Fruit fly (Drosophila melanogaster) whole organism, embryonic: ENCODE results near the gene CG13482.

Experiments used
- Asciz ChIP-seq: fragments of 200-800 bp; sonication (Bioruptor generic); optimal IDR thresholded peaks from 2 replicates; lab custom pipeline; 2017; ENCODE audit warnings: missing biosample characterization, mild to moderate bottlenecking, missing genetic modification characterization, missing genetic modification reagents
- CG10267 ChIP-seq: fragments of 200-800 bp; sonication (Bioruptor generic); optimal IDR thresholded peaks from 2 replicates; lab custom pipeline; 2018; ENCODE audit warnings: missing biosample characterization, mild to moderate bottlenecking, missing genetic modification characterization, moderate library complexity
- CG10462 ChIP-seq: fragments of 200-800 bp; sonication (Bioruptor generic); optimal IDR thresholded peaks from 2 replicates; lab custom pipeline; 2016; ENCODE audit warnings: missing biosample characterization, missing genetic modification characterization
- CG11085 ChIP-seq: fragments of 200-800 bp; sonication (Bioruptor generic); IDR thresholded peaks from 2 replicates; pipeline ENCODE4 v1.3.6; 2022; ENCODE audit warnings: missing biosample characterization, missing genetic modification characterization
- CG11093 ChIP-seq: fragments of 200-800 bp; sonication (Bioruptor generic); IDR thresholded peaks from 3 replicates; pipeline ENCODE4 v1.3.6; 2022; ENCODE audit warnings: missing biosample characterization, missing genetic modification characterization
- CG12659 ChIP-seq: fragments of 200-800 bp; sonication (Bioruptor generic); optimal IDR thresholded peaks from 3 replicates; lab custom pipeline; 2017; ENCODE audit warnings: mild to moderate bottlenecking, missing biosample characterization, missing genetic modification reagents, missing genetic modification characterization
- CG13775 ChIP-seq: fragments of 200-800 bp; sonication (Bioruptor generic); optimal IDR thresholded peaks from 3 replicates; lab custom pipeline; 2017; ENCODE audit warnings: missing biosample characterization, mild to moderate bottlenecking, missing genetic modification characterization
- CG14667 ChIP-seq: fragments of 200-800 bp; sonication (Bioruptor generic); IDR thresholded peaks from 2 replicates; pipeline ENCODE4 v1.3.6; 2022; ENCODE audit warnings: missing biosample characterization, missing genetic modification characterization
- CG14710 ChIP-seq: fragments of 200-800 bp; sonication (Bioruptor generic); optimal IDR thresholded peaks from 3 replicates; lab custom pipeline; 2019; ENCODE audit warnings: missing biosample characterization, mild to moderate bottlenecking, missing genetic modification characterization, moderate library complexity
- CG1603 ChIP-seq: fragments of 200-800 bp; sonication (Bioruptor generic); optimal IDR thresholded peaks from 2 replicates; lab custom pipeline; 2019; ENCODE audit warnings: missing biosample characterization, mild to moderate bottlenecking, missing genetic modification characterization, moderate library complexity
- CG17186 ChIP-seq: fragments of 200-800 bp; sonication (Bioruptor generic); optimal IDR thresholded peaks from 3 replicates; lab custom pipeline; 2017; ENCODE audit warnings: missing biosample characterization, missing genetic modification reagents, missing genetic modification characterization
- CG30431 ChIP-seq: fragments of 200-800 bp; sonication (Bioruptor generic); optimal IDR thresholded peaks from 2 replicates; lab custom pipeline; 2017; ENCODE audit warnings: missing biosample characterization, missing genetic modification characterization
- CG31224 ChIP-seq: fragments of 200-800 bp; sonication (Bioruptor generic); IDR thresholded peaks from 2 replicates; pipeline ENCODE4 v1.3.6; 2022; ENCODE audit warnings: missing biosample characterization, missing genetic modification characterization
- CG3163 ChIP-seq: fragments of 200-800 bp; sonication (Bioruptor generic); optimal IDR thresholded peaks from 3 replicates; lab custom pipeline; 2016; ENCODE audit warnings: missing biosample characterization, missing genetic modification characterization
- CG3407 ChIP-seq: fragments of 200-800 bp; sonication (Bioruptor generic); optimal IDR thresholded peaks from 2 replicates; lab custom pipeline; 2018; ENCODE audit warnings: missing biosample characterization, mild to moderate bottlenecking, missing genetic modification characterization
- CG3726 ChIP-seq: fragments of 200-800 bp; sonication (Bioruptor generic); IDR thresholded peaks from 3 replicates; pipeline ENCODE4, ENCODE4 v1.3.6; 2022; ENCODE audit warnings: missing biosample characterization, missing genetic modification characterization
- CG3847 ChIP-seq: fragments of 200-800 bp; sonication (Bioruptor generic); IDR thresholded peaks from 2 replicates; pipeline ENCODE4 v1.3.6; 2022; ENCODE audit warnings: missing biosample characterization, missing genetic modification characterization
- CG43689 ChIP-seq: fragments of 200-800 bp; sonication (Bioruptor generic); IDR thresholded peaks from 2 replicates; pipeline ENCODE4 v1.3.6; 2022; ENCODE audit warnings: missing biosample characterization, missing genetic modification characterization
- CG4820 ChIP-seq: fragments of 200-800 bp; sonication (Bioruptor generic); optimal IDR thresholded peaks from 3 replicates; lab custom pipeline; 2016; ENCODE audit warnings: missing biosample characterization, missing genetic modification characterization
- CG6683 ChIP-seq: fragments of 200-800 bp; sonication (Bioruptor generic); optimal IDR thresholded peaks from 2 replicates; lab custom pipeline; 2017; ENCODE audit warnings: missing biosample characterization, mild to moderate bottlenecking, missing genetic modification characterization, missing genetic modification reagents
- CG8089 ChIP-seq: fragments of 200-800 bp; sonication (Bioruptor generic); optimal IDR thresholded peaks from 3 replicates; lab custom pipeline; 2016; ENCODE audit warnings: missing biosample characterization, missing genetic modification characterization
- Camta ChIP-seq: fragments of 200-800 bp; sonication (Bioruptor generic); optimal IDR thresholded peaks from 2 replicates; lab custom pipeline; 2016; ENCODE audit warnings: missing biosample characterization, missing genetic modification characterization
- Dbx ChIP-seq: fragments of 200-800 bp; sonication (Bioruptor generic); IDR thresholded peaks from 3 replicates; pipeline ENCODE4 v1.3.6; 2022; ENCODE audit warnings: missing biosample characterization, missing genetic modification characterization
- ERR ChIP-seq: fragments of 200-800 bp; sonication (Bioruptor generic); optimal IDR thresholded peaks from 2 replicates; lab custom pipeline; 2016; ENCODE audit warnings: missing biosample characterization, missing genetic modification characterization
- HHEX ChIP-seq: fragments of 200-800 bp; sonication (Bioruptor generic); optimal IDR thresholded peaks from 3 replicates; lab custom pipeline; 2017; ENCODE audit warnings: missing biosample characterization, mild to moderate bottlenecking, missing genetic modification characterization, missing genetic modification reagents
- HLH3B ChIP-seq: fragments of 200-800 bp; sonication (Bioruptor generic); IDR thresholded peaks from 2 replicates; pipeline ENCODE4 v1.3.6; 2022; ENCODE audit warnings: missing biosample characterization, missing genetic modification characterization
- HLH4C ChIP-seq: fragments of 200-800 bp; sonication (Bioruptor generic); IDR thresholded peaks from 3 replicates; pipeline ENCODE4 v1.3.6; 2022; ENCODE audit warnings: missing biosample characterization, missing genetic modification characterization; ENCODE audit not compliant: partially characterized antibody
- HmgZ ChIP-seq: fragments of 200-800 bp; sonication (Bioruptor generic); optimal IDR thresholded peaks from 2 replicates; lab custom pipeline; 2018; ENCODE audit warnings: missing biosample characterization, mild to moderate bottlenecking, missing genetic modification characterization
- Hr39 ChIP-seq: fragments of >200 bp; optimal IDR thresholded peaks from 2 replicates; lab custom pipeline; 2017
- MESR4 ChIP-seq: fragments of 200-800 bp; sonication (Bioruptor generic); optimal IDR thresholded peaks from 2 replicates; lab custom pipeline; 2018; ENCODE audit warnings: missing biosample characterization, mild to moderate bottlenecking, missing genetic modification characterization, moderate library complexity
- Tbp ChIP-seq: fragments of >200 bp; optimal IDR thresholded peaks from 2 replicates; lab custom pipeline; 2018; ENCODE audit warnings: missing biosample characterization, missing genetic modification characterization
- ase ChIP-seq: fragments of 200-800 bp; sonication (Bioruptor generic); IDR thresholded peaks from 3 replicates; pipeline ENCODE4 v1.3.6; 2022; ENCODE audit warnings: missing biosample characterization, missing genetic modification characterization
- btn ChIP-seq: fragments of 200-800 bp; sonication (Bioruptor generic); optimal IDR thresholded peaks from 2 replicates; lab custom pipeline; 2016; ENCODE audit warnings: missing biosample characterization, missing genetic modification characterization
- cas ChIP-seq: fragments of 200-800 bp; sonication (Bioruptor generic); IDR thresholded peaks from 2 replicates; pipeline ENCODE4 v1.3.6; 2022; ENCODE audit warnings: missing biosample characterization, missing genetic modification characterization
- ci ChIP-seq: fragments of 200-800 bp; sonication (Bioruptor generic); IDR thresholded peaks from 3 replicates; pipeline ENCODE4 v1.3.6; 2022; ENCODE audit warnings: missing biosample characterization, missing genetic modification characterization
- ewg ChIP-seq: fragments of 200-800 bp; sonication (Bioruptor generic); optimal IDR thresholded peaks from 3 replicates; lab custom pipeline; 2017; ENCODE audit warnings: mild to moderate bottlenecking, missing biosample characterization, missing genetic modification reagents, missing genetic modification characterization
- grn ChIP-seq: fragments of 200-800 bp; sonication (Bioruptor generic); optimal IDR thresholded peaks from 3 replicates; lab custom pipeline; 2017; ENCODE audit warnings: missing biosample characterization, missing genetic modification characterization
- gt ChIP-seq: fragments of 200-800 bp; sonication (Bioruptor generic); IDR thresholded peaks from 2 replicates; pipeline ENCODE4 v1.3.6; 2022; ENCODE audit warnings: missing biosample characterization, missing genetic modification characterization
- ind ChIP-seq: fragments of 200-800 bp; sonication (Bioruptor generic); optimal IDR thresholded peaks from 3 replicates; lab custom pipeline; 2016; ENCODE audit warnings: missing biosample characterization, missing genetic modification characterization
- kni ChIP-seq: fragments of 200-800 bp; sonication (Bioruptor generic); optimal IDR thresholded peaks from 3 replicates; lab custom pipeline; 2017; ENCODE audit warnings: mild to moderate bottlenecking, missing biosample characterization, missing genetic modification reagents, missing genetic modification characterization
- lilli ChIP-seq: fragments of 200-800 bp; sonication (Bioruptor generic); optimal IDR thresholded peaks from 3 replicates; lab custom pipeline; 2016; ENCODE audit warnings: missing biosample characterization, missing genetic modification characterization
- nerfin-1 ChIP-seq: fragments of 200-800 bp; sonication (Bioruptor generic); optimal IDR thresholded peaks from 3 replicates; lab custom pipeline; 2019; ENCODE audit warnings: missing biosample characterization, mild to moderate bottlenecking, missing genetic modification characterization, moderate library complexity
- nerfin-2 ChIP-seq: fragments of 200-800 bp; sonication (Bioruptor generic); IDR thresholded peaks from 2 replicates; pipeline ENCODE4 v1.3.6; 2022; ENCODE audit warnings: missing biosample characterization, missing genetic modification characterization; ENCODE audit not compliant: partially characterized antibody
- nmo ChIP-seq: fragments of 200-800 bp; sonication (Bioruptor generic); optimal IDR thresholded peaks from 2 replicates; lab custom pipeline; 2018; ENCODE audit warnings: missing biosample characterization, mild to moderate bottlenecking, missing genetic modification characterization, moderate library complexity
- peb ChIP-seq: fragments of 200-800 bp; sonication (Bioruptor generic); IDR thresholded peaks from 2 replicates; pipeline ENCODE4 v1.3.6; 2022; ENCODE audit warnings: missing biosample characterization, missing genetic modification characterization
- pum ChIP-seq: fragments of 200-800 bp; sonication (Bioruptor generic); optimal IDR thresholded peaks from 2 replicates; lab custom pipeline; 2016; ENCODE audit warnings: missing biosample characterization, missing genetic modification characterization
- repo ChIP-seq: fragments of 200-800 bp; sonication (Bioruptor generic); optimal IDR thresholded peaks from 2 replicates; lab custom pipeline; 2016; ENCODE audit warnings: missing biosample characterization, missing genetic modification characterization
- sna ChIP-seq: fragments of 200-800 bp; sonication (Bioruptor generic); IDR thresholded peaks from 2 replicates; pipeline ENCODE4 v1.3.6; 2022; ENCODE audit warnings: missing biosample characterization, missing genetic modification characterization; ENCODE audit not compliant: partially characterized antibody
- tap ChIP-seq: fragments of 200-800 bp; optimal IDR thresholded peaks from 3 replicates; lab custom pipeline; 2019; ENCODE audit warnings: missing biosample characterization, mild to moderate bottlenecking, missing genetic modification characterization, moderate library complexity
- unpg ChIP-seq: fragments of 200-800 bp; sonication (Bioruptor generic); optimal IDR thresholded peaks from 3 replicates; lab custom pipeline; 2018; ENCODE audit warnings: missing biosample characterization, mild to moderate bottlenecking, missing genetic modification characterization, moderate library complexity
- wek ChIP-seq: fragments of 200-800 bp; sonication (Bioruptor generic); optimal IDR thresholded peaks from 3 replicates; lab custom pipeline; 2018; ENCODE audit warnings: missing biosample characterization, mild to moderate bottlenecking, missing genetic modification characterization, moderate library complexity
- zen2 ChIP-seq: fragments of 200-800 bp; sonication (Bioruptor generic); IDR thresholded peaks from 3 replicates; pipeline ENCODE4 v1.3.6; 2022; ENCODE audit warnings: missing biosample characterization, missing genetic modification characterization; ENCODE audit not compliant: partially characterized antibody

The CG13482 gene

dm6 chr3L:14325285-14325684, 3.9 kb upstream of the CG13482 start (continued):
- TF ChIP-seq CG6683 (GFP tag; lab: Kevin White, UChicago) (no peak), CG14667 (GFP tag; lab: Robert Waterston, UW) (no peak), CG11085 (GFP tag; lab: Robert Waterston, UW) (no peak), HLH3B (GFP tag; lab: Robert Waterston, UW) (peak; percentile 33), tap (tag; lab: Kevin White, UChicago) (peak; percentile 37), peb (GFP tag; lab: Robert Waterston, UW) (no peak), CG3407 (GFP tag; lab: Kevin White, UChicago) (no peak), CG10462 (GFP tag; lab: Kevin White, UChicago) (no peak), CG14710 (peak; percentile 73), HLH4C (GFP tag; lab: Robert Waterston, UW) (no peak), CG3163 (GFP tag; lab: Kevin White, UChicago) (no peak), Camta (GFP tag; lab: Kevin White, UChicago) (no peak), ase (GFP tag; lab: Robert Waterston, UW) (no peak), CG1603 (tag; lab: Kevin White, UChicago) (no peak), HHEX (GFP tag; lab: Kevin White, UChicago) (peak; percentile 56), MESR4 (GFP tag; lab: Kevin White, UChicago) (no peak), CG31224 (GFP tag; lab: Robert Waterston, UW) (no peak), ci (GFP tag; lab: Robert Waterston, UW) (0 out of 3 replicates have a peak, but pooled peaks have one; percentile 31), gt (no peak), Dbx (no peak), btn (GFP tag; lab: Kevin White, UChicago) (no peak), kni (GFP tag; lab: Kevin White, UChicago) (no peak), zen2 (no peak), CG43689 (GFP tag; lab: Robert Waterston, UW) (no peak), CG30431 (GFP tag; lab: Kevin White, UChicago) (peak; percentile 30), Hr39 (lab: Kevin White, UChicago) (no peak), Asciz (peak; percentile 64), CG11093 (GFP tag; lab: Robert Waterston, UW) (0 out of 3 replicates have a peak, but pooled peaks have one; percentile 37), repo (GFP tag; lab: Kevin White, UChicago) (no peak), ewg (GFP tag; lab: Kevin White, UChicago) (peak; percentile 33), CG13775 (peak; percentile 51), CG8089 (GFP tag; lab: Kevin White, UChicago) (no peak), wek (GFP tag; lab: Kevin White, UChicago) (no peak), nerfin-1 (tag; lab: Kevin White, UChicago) (peak; percentile 64), HmgZ (no peak), lilli (GFP tag; lab: Kevin White, UChicago) (no peak), CG3726 (GFP tag; lab: Robert Waterston, UW) (no peak), CG17186 (GFP tag; lab: Kevin White, UChicago) (no peak), Tbp (no peak), sna (GFP tag; lab: Robert Waterston, UW) (no peak), CG12659 (GFP tag; lab: Kevin White, UChicago) (peak; percentile 52), pum (no peak), grn (GFP tag; lab: Kevin White, UChicago) (no peak), nmo (peak; percentile 71), cas (GFP tag; lab: Robert Waterston, UW) (no peak), CG4820 (peak; percentile 63), ind (GFP tag; lab: Kevin White, UChicago) (peak; percentile 47), CG10267 (peak; percentile 60), nerfin-2 (no peak), CG3847 (GFP tag; lab: Robert Waterston, UW) (no peak), ERR (GFP tag; lab: Kevin White, UChicago) (no peak), unpg (GFP tag; lab: Kevin White, UChicago) (peak; percentile 66)
